Worm (Caenorhabditis elegans) whole organism, L3 larva: Measurements from ENCODE around the gene gpla-1.

Experiments used
- R02D3.7 ChIP-seq: fragments of 150-350 bp; optimal IDR thresholded peaks from 2 replicates; lab custom pipeline; 2014; ENCODE audit warnings: missing biosample characterization, missing genetic modification characterization
- ZK546.5 ChIP-seq: sonication (generic microtip); optimal IDR thresholded peaks from 2 replicates; lab custom pipeline; 2017; ENCODE audit warnings: missing biosample characterization, missing genetic modification characterization
- aly-2 ChIP-seq: fragments of 150-350 bp; optimal IDR thresholded peaks from 2 replicates; lab custom pipeline; 2014; ENCODE audit warnings: missing biosample characterization, missing genetic modification characterization
- ama-1 ChIP-seq: fragments of 150-350 bp; optimal IDR thresholded peaks from 2 replicates; lab custom pipeline; 2018
- ceh-16 ChIP-seq: sonication (generic microtip); optimal IDR thresholded peaks from 2 replicates; lab custom pipeline; 2017; ENCODE audit warnings: missing biosample characterization, missing genetic modification characterization
- ceh-28 ChIP-seq: fragments of 150-350 bp; optimal IDR thresholded peaks from 2 replicates; lab custom pipeline; 2014; ENCODE audit warnings: missing biosample characterization, missing genetic modification reagents, missing genetic modification characterization
- ceh-82 ChIP-seq: fragments of 150-350 bp; optimal IDR thresholded peaks from 2 replicates; lab custom pipeline; 2014; ENCODE audit warnings: missing biosample characterization, missing genetic modification characterization
- ceh-9 ChIP-seq: sonication (generic microtip); optimal IDR thresholded peaks from 2 replicates; lab custom pipeline; 2018; ENCODE audit warnings: missing biosample characterization, missing genetic modification characterization
- daf-12 ChIP-seq: fragments of 150-350 bp; optimal IDR thresholded peaks from 2 replicates; lab custom pipeline; 2014; ENCODE audit warnings: missing biosample characterization, missing genetic modification reagents, missing genetic modification characterization
- egl-27 ChIP-seq: sonication (generic microtip); optimal IDR thresholded peaks from 4 replicates; lab custom pipeline; 2017; ENCODE audit warnings: missing biosample characterization, missing genetic modification reagents, missing genetic modification characterization
- egl-5 ChIP-seq: fragments of 150-350 bp; optimal IDR thresholded peaks from 2 replicates; lab custom pipeline; 2017; ENCODE audit warnings: missing biosample characterization, missing genetic modification reagents, missing genetic modification characterization, inconsistent platforms
- elt-1 ChIP-seq: fragments of 150-350 bp; optimal IDR thresholded peaks from 2 replicates; lab custom pipeline; 2014; ENCODE audit warnings: missing biosample characterization, missing genetic modification characterization
- elt-2 ChIP-seq: sonication (generic microtip); optimal IDR thresholded peaks from 2 replicates; lab custom pipeline; 2016; ENCODE audit warnings: missing genetic modification reagents, mild to moderate bottlenecking, missing genetic modification characterization, missing compliant biosample characterization
- elt-3 ChIP-seq, 3 experiments: fragments of 150-350 bp in 1 of 3; sonication (generic microtip) in 2 of 3; optimal IDR thresholded peaks; 2 replicates in 2 of 3; 4 replicates in 1 of 3; lab custom pipeline; 2014 to 2017; ENCODE audit warnings: missing biosample characterization in 3 of 3, missing genetic modification characterization in 3 of 3
- eor-1 ChIP-seq, 2 experiments: fragments of 150-350 bp; optimal IDR thresholded peaks; 2 replicates each; lab custom pipeline; 2014 to 2018; ENCODE audit warnings: missing biosample characterization in 2 of 2, missing genetic modification characterization in 2 of 2
- fkh-10 ChIP-seq: sonication (generic microtip); optimal IDR thresholded peaks from 2 replicates; lab custom pipeline; 2017; ENCODE audit warnings: missing biosample characterization, missing genetic modification reagents, missing genetic modification characterization
- fkh-2 ChIP-seq: fragments of 150-350 bp; optimal IDR thresholded peaks from 2 replicates; lab custom pipeline; 2014; ENCODE audit warnings: missing biosample characterization, missing genetic modification reagents, missing genetic modification characterization
- fos-1 ChIP-seq: fragments of 150-350 bp; optimal IDR thresholded peaks from 2 replicates; lab custom pipeline; 2014; ENCODE audit warnings: missing biosample characterization, missing genetic modification characterization
- hmg-11 ChIP-seq: sonication (generic microtip); optimal IDR thresholded peaks from 2 replicates; lab custom pipeline; 2016; ENCODE audit warnings: missing genetic modification characterization, missing compliant biosample characterization
- jun-1 ChIP-seq: fragments of 150-350 bp; optimal IDR thresholded peaks from 2 replicates; lab custom pipeline; 2014; ENCODE audit warnings: missing biosample characterization, missing genetic modification reagents, missing genetic modification characterization
- lin-15B ChIP-seq: fragments of 150-350 bp; optimal IDR thresholded peaks from 2 replicates; lab custom pipeline; 2014; ENCODE audit warnings: missing biosample characterization, missing genetic modification characterization
- lin-39 ChIP-seq: fragments of 150-350 bp; optimal IDR thresholded peaks from 2 replicates; lab custom pipeline; 2018; ENCODE audit warnings: missing biosample characterization, missing genetic modification reagents, missing genetic modification characterization
- lsy-12 ChIP-seq: sonication (generic microtip); optimal IDR thresholded peaks from 2 replicates; lab custom pipeline; 2016; ENCODE audit warnings: mild to moderate bottlenecking, missing genetic modification characterization, missing compliant biosample characterization
- mdl-1 ChIP-seq: fragments of 150-350 bp; optimal IDR thresholded peaks from 2 replicates; lab custom pipeline; 2014; ENCODE audit warnings: missing biosample characterization, missing genetic modification characterization
- mml-1 ChIP-seq: fragments of 150-350 bp; sonication (generic microtip); optimal IDR thresholded peaks from 3 replicates; lab custom pipeline; 2014; ENCODE audit warnings: missing biosample characterization, missing genetic modification characterization
- nfya-1 ChIP-seq: sonication (generic microtip); optimal IDR thresholded peaks from 2 replicates; lab custom pipeline; 2017; ENCODE audit warnings: missing genetic modification characterization, mild to moderate bottlenecking, missing compliant biosample characterization, antibody characterized with exemption, moderate library complexity; ENCODE audit not compliant: insufficient read depth
- nhr-11 ChIP-seq: fragments of 150-350 bp; optimal IDR thresholded peaks from 2 replicates; lab custom pipeline; 2014; ENCODE audit warnings: missing biosample characterization, missing genetic modification characterization
- nhr-12 ChIP-seq: fragments of 150-350 bp; optimal IDR thresholded peaks from 2 replicates; lab custom pipeline; 2014; ENCODE audit warnings: missing biosample characterization, missing genetic modification characterization
- nhr-23 ChIP-seq: fragments of 150-350 bp; optimal IDR thresholded peaks from 2 replicates; lab custom pipeline; 2014; ENCODE audit warnings: missing biosample characterization, missing genetic modification reagents, missing genetic modification characterization
- nhr-237 ChIP-seq: fragments of 150-350 bp; optimal IDR thresholded peaks from 2 replicates; lab custom pipeline; 2014; ENCODE audit warnings: missing biosample characterization, missing genetic modification characterization
- nhr-25 ChIP-seq: sonication (generic microtip); optimal IDR thresholded peaks from 2 replicates; lab custom pipeline; 2017; ENCODE audit warnings: missing biosample characterization, missing genetic modification characterization
- nhr-28 ChIP-seq: fragments of 150-350 bp; optimal IDR thresholded peaks from 2 replicates; lab custom pipeline; 2014; ENCODE audit warnings: missing biosample characterization, missing genetic modification characterization
- nhr-43 ChIP-seq: sonication (generic microtip); optimal IDR thresholded peaks from 2 replicates; lab custom pipeline; 2016; ENCODE audit warnings: mild to moderate bottlenecking, missing genetic modification characterization, missing compliant biosample characterization; ENCODE audit not compliant: poor library complexity, severe bottlenecking
- nhr-67 ChIP-seq: fragments of 150-350 bp; optimal IDR thresholded peaks from 2 replicates; lab custom pipeline; 2014; ENCODE audit warnings: missing biosample characterization, missing genetic modification characterization
- nhr-76 ChIP-seq: fragments of 150-350 bp; sonication (generic microtip); optimal IDR thresholded peaks from 5 replicates; lab custom pipeline; 2014; ENCODE audit warnings: missing biosample characterization, missing genetic modification characterization
- nhr-77 ChIP-seq: fragments of 150-350 bp; optimal IDR thresholded peaks from 2 replicates; lab custom pipeline; 2014; ENCODE audit warnings: missing biosample characterization, missing genetic modification characterization
- pha-4 ChIP-seq: fragments of 150-350 bp; optimal IDR thresholded peaks from 2 replicates; lab custom pipeline; 2014; ENCODE audit warnings: missing biosample characterization, missing genetic modification reagents, missing genetic modification characterization
- pqm-1 ChIP-seq: fragments of 150-350 bp; optimal IDR thresholded peaks from 2 replicates; lab custom pipeline; 2017; ENCODE audit warnings: missing biosample characterization, missing genetic modification characterization, inconsistent platforms
- sea-2 ChIP-seq: fragments of 150-350 bp; sonication (generic microtip); optimal IDR thresholded peaks from 4 replicates; lab custom pipeline; 2014; ENCODE audit warnings: missing biosample characterization, missing genetic modification reagents, missing genetic modification characterization
- skn-1 ChIP-seq: fragments of 150-350 bp; optimal IDR thresholded peaks from 2 replicates; lab custom pipeline; 2014; ENCODE audit warnings: missing biosample characterization, missing genetic modification characterization
- snpc-4 ChIP-seq: fragments of 150-350 bp; optimal IDR thresholded peaks from 2 replicates; lab custom pipeline; 2014; ENCODE audit warnings: missing biosample characterization, missing genetic modification characterization
- tbx-2 ChIP-seq: sonication (generic microtip); optimal IDR thresholded peaks from 2 replicates; lab custom pipeline; 2016; ENCODE audit warnings: mild to moderate bottlenecking, missing genetic modification characterization, missing compliant biosample characterization
- unc-39 ChIP-seq: sonication (generic microtip); optimal IDR thresholded peaks from 4 replicates; lab custom pipeline; 2017; ENCODE audit warnings: missing biosample characterization, missing genetic modification characterization
- unc-62 ChIP-seq: fragments of 150-350 bp; sonication (generic microtip); optimal IDR thresholded peaks from 4 replicates; lab custom pipeline; 2014; ENCODE audit warnings: missing biosample characterization, missing genetic modification reagents, missing genetic modification characterization
- zag-1 ChIP-seq: fragments of 150-350 bp; optimal IDR thresholded peaks from 2 replicates; lab custom pipeline; 2014; ENCODE audit warnings: missing biosample characterization, missing genetic modification characterization
- ztf-11 ChIP-seq: fragments of 150-350 bp; optimal IDR thresholded peaks from 2 replicates; lab custom pipeline; 2014; ENCODE audit warnings: missing biosample characterization, missing genetic modification characterization
- ztf-4 ChIP-seq: fragments of 150-350 bp; optimal IDR thresholded peaks from 2 replicates; lab custom pipeline; 2014; ENCODE audit warnings: missing biosample characterization, missing genetic modification characterization

gpla-1 gene

DNA sequence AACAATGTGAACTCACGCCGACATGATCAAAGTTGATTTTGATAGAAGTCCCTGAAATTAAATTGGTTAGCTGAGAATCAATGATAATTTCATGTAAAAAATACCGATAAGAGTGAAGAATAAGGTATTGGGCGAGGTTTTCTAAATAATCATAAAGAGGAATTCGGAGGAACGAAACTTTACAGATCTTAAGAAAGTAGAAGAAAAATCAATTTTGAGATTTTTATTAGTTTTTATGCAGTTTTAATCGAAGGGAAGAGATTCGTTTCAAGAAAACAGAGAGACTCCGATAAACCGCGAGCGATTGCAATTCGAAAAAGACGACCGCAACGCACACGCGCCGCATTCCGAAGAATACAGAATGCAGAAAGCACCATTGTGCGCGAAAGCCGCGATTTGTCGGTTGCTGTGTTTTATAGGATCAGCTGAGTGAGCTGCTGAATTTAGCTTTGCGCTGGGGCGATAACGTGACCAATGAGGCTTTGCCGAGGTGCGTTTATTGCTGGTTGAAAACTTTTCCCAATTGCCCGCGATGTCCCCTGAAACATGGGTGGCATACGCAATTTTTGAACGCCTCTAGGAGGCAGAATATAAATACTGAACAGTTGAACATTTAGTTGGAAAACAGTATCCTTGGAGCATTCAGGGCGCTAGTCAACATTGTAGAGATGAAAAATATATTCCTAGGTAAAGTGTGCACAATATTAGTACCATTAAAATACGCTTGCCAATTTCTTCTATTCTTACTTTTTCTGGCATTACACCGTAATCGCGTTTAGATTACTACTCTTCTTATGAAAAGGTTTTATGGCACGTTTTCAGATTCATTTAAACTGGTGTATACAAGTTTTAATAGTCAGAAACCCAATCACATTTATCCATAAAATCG lies 42.3 kb upstream of the gpla-1 start, which contains the start of gene snr-4:
snr-4 (minus strand) TSS at position 51 of the 889 bp plus-strand sequence.
- no peak for TF ChIP-seq ceh-9
- peak; percentile 98 for TF ChIP-seq ama-1
- peak in 1 of 3 experiments; percentile 83 for TF ChIP-seq elt-3 (tag; optimal IDR thresholded peaks at IDR 0.05; lab: Kevin White, UChicago)
- peak; percentile 41 for TF ChIP-seq ceh-16 (tag; lab: Kevin White, UChicago)
- peak; percentile 100 for TF ChIP-seq snpc-4 (tag; lab: Kevin White, UChicago)
- TF ChIP-seq unc-62 (GFP tag; lab: Kevin White, UChicago), result peak; percentile 40
- peak; percentile 84 for TF ChIP-seq egl-5
- no peak for TF ChIP-seq zag-1 (tag; lab: Kevin White, UChicago)
- peak; percentile 95 for TF ChIP-seq nhr-25 (tag; lab: Kevin White, UChicago)
- peak; percentile 92 for TF ChIP-seq lin-15B (tag; lab: Kevin White, UChicago)
- TF ChIP-seq ZK546.5, result no peak
- TF ChIP-seq nhr-12, result no peak
- no peak for TF ChIP-seq sea-2 (GFP tag; lab: Kevin White, UChicago)
- TF ChIP-seq skn-1 (tag; lab: Kevin White, UChicago), result peak; percentile 87
- TF ChIP-seq nhr-43 (tag; lab: Kevin White, UChicago), result peak; percentile 90
- peak; percentile 56 for TF ChIP-seq fkh-10 (GFP tag; lab: Kevin White, UChicago)
- peak; percentile 92 for TF ChIP-seq jun-1 (tag; lab: Kevin White, UChicago)
- peak; percentile 76 for TF ChIP-seq elt-2 (tag; lab: Kevin White, UChicago)
- TF ChIP-seq nhr-28 (tag; lab: Kevin White, UChicago), result no peak
- TF ChIP-seq ceh-82, result peak; percentile 90
- peak; percentile 81 for TF ChIP-seq ceh-28 (tag; lab: Kevin White, UChicago)
- peak; percentile 96 for TF ChIP-seq nfya-1
- no peak for TF ChIP-seq eor-1 (tag; optimal IDR thresholded peaks at IDR 0.05; lab: Kevin White, UChicago)
- no peak for TF ChIP-seq egl-27 (tag; lab: Kevin White, UChicago)
- TF ChIP-seq unc-39 (tag; lab: Kevin White, UChicago), result no peak
- TF ChIP-seq pha-4 (tag; lab: Kevin White, UChicago), result peak; percentile 88
- TF ChIP-seq elt-1, result no peak
- TF ChIP-seq nhr-23 (tag; lab: Kevin White, UChicago), result peak; percentile 94
- no peak for TF ChIP-seq nhr-67 (tag; lab: Kevin White, UChicago)
- TF ChIP-seq nhr-11 (tag; lab: Kevin White, UChicago), result peak; percentile 70
- no peak for TF ChIP-seq fkh-2 (tag; lab: Kevin White, UChicago)
- peak; percentile 83 for TF ChIP-seq hmg-11 (tag; lab: Kevin White, UChicago)
- TF ChIP-seq lin-39, result peak; percentile 97
- peak; percentile 9 for TF ChIP-seq mdl-1 (tag; lab: Kevin White, UChicago)
- TF ChIP-seq ztf-11, result no peak
- no peak for TF ChIP-seq mml-1 (tag; lab: Kevin White, UChicago)
- TF ChIP-seq pqm-1 (tag; lab: Kevin White, UChicago), result peak; percentile 89
- TF ChIP-seq daf-12, result no peak
- peak; percentile 74 for TF ChIP-seq fos-1
- TF ChIP-seq nhr-76 (tag; lab: Kevin White, UChicago), result peak; percentile 26
- peak; percentile 92 for TF ChIP-seq lsy-12
- peak; percentile 79 for TF ChIP-seq tbx-2 (tag; lab: Kevin White, UChicago)
- peak; percentile 39 for TF ChIP-seq ztf-4 (tag; lab: Kevin White, UChicago)
- peak; percentile 63 for TF ChIP-seq aly-2 (tag; lab: Kevin White, UChicago)
- TF ChIP-seq nhr-237 (tag; lab: Kevin White, UChicago), result no peak
- TF ChIP-seq nhr-77, result peak; percentile 88
- peak; percentile 86 for TF ChIP-seq R02D3.7 (tag; lab: Kevin White, UChicago)
